Worm (Caenorhabditis elegans): Measurements from ENCODE around the gene algn-7.

Gene algn-7

DNA sequence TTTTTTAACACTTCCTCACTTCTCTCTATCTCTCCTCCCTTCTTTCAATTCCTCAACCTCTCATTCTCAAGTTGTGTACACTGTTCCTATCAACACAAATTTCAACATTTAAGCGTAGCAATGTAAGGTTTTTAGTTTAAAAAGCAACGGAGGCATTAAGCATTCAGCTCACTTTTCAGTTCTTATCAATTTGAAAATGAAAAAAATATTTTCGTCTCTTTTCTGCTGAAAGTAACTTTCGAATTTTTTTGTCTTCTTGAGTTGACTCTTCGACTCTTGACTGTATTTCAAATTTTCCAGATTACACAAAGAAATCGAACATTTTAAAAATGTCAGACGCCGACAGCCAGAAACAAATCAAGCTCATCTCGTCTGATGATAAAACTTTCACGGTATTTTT, 10.2 kb downstream of the algn-7 start, which contains the start of gene skr-4:
Gene skr-4 (plus strand): TSS at position 301 of the 400 bp plus-strand sequence.
- TF ChIP-seq ets-4 (GFP tag; optimal IDR thresholded peaks at IDR 0.05) = no peak
- no peak for TF ChIP-seq attf-3 (GFP tag; conservative IDR thresholded peaks at IDR 0.05)
- TF ChIP-seq cebp-1 (GFP tag; IDR thresholded peaks at IDR 0.05) = no peak
- no peak for TF ChIP-seq cebp-1 (tag; optimal IDR thresholded peaks at IDR 0.05)
- TF ChIP-seq Y67H2A.10 (GFP tag; conservative IDR thresholded peaks at IDR 0.05) = no peak
- TF ChIP-seq nfya-1 (tag; optimal IDR thresholded peaks at IDR 0.05; ENCODE audit: borderline replicate concordance, insufficient read depth) = no peak
- no peak for TF ChIP-seq K11D2.4 (GFP tag; IDR thresholded peaks at IDR 0.05)
- TF ChIP-seq attf-6 (GFP tag; IDR thresholded peaks at IDR 0.05) = no peak
- TF ChIP-seq athp-1 (tag; optimal IDR thresholded peaks at IDR 0.05) = no peak
- no peak for TF ChIP-seq lin-26 (GFP tag; IDR thresholded peaks at IDR 0.05)
- no peak for TF ChIP-seq snpc-4 (GFP tag; optimal IDR thresholded peaks at IDR 0.05)
- TF ChIP-seq snpc-4 (tag; optimal IDR thresholded peaks at IDR 0.05) = no peak
- TF ChIP-seq snpc-1.1 (tag; optimal IDR thresholded peaks at IDR 0.05; ENCODE audit: insufficient read depth) = no peak

DNA sequence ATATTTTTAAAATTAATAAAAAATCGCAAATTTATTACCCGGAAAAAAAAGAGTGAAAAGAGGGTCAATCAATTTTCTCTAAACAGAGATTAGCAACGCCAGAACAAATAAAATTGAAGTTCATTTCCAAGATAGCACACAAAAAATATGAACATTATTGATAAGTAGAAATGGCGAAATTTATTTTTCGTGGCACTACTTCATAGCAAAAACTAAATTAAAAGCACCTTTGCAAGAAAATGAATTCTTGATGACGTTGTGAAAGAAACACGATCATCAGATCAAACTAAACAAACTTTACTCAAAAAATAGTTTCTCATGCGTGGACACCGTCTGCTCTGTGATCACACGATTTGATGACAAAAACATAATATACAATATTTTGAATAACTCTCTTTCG, 11.5 kb downstream of the algn-7 start, which contains the start of gene Y60A3A.16:
Gene Y60A3A.16 (minus strand): TSS at position 101 of the 400 bp plus-strand sequence.
- TF ChIP-seq sea-2 (GFP tag; IDR thresholded peaks at IDR 0.05) (no peak), F37B4.10 (GFP tag; IDR thresholded peaks at IDR 0.05) (no peak), let-607 (tag; optimal IDR thresholded peaks at IDR 0.05) (no peak), bed-2 (GFP tag; IDR thresholded peaks at IDR 0.05) (no peak), mxl-1 (tag; optimal IDR thresholded peaks at IDR 0.05) (no peak), F57C9.4 (tag; optimal IDR thresholded peaks at IDR 0.05) (no peak)

DNA sequence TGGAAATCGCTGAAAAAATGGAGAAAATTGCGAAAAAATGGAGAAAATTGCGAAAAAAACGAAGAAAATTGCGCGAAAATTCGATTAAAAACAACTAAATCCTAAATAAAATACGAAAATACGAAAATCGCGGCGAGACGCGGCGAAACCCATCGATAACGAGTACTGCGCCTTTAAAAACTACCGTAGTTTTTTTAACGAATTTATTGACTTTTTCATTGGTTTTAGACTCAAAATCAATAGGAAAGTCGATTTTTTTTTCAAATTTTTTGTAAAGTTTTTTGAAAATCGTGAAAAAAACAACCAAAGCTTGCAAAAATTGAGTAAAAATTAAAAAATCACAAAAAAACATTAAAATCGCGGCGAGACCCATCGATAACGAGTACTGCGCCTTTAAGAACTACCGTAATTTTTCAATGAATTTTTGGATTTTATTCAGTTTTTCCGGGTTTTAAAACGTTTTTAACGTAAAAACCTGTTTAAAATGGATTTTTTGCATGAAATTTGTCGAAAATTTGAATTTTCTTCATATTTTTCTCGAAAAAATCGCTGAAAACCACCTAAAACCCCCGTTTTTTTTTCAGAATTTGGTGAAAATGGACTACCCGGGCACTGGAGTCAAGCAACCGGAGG, 18.0 kb downstream of the algn-7 start, which contains the start of the genes chk-2 and Y60A3A.19:
Gene chk-2 (minus strand): TSS at position 51 of the 633 bp plus-strand sequence.
Gene Y60A3A.19 (plus strand): TSS at position 583 of the 633 bp plus-strand sequence.
- TF ChIP-seq madf-6 (GFP tag; IDR thresholded peaks at IDR 0.05) (peak; percentile 89), unc-62 (GFP tag; optimal IDR thresholded peaks at IDR 0.05) (no peak), F33H1.4 (GFP tag; IDR thresholded peaks at IDR 0.05) (peak; percentile 89), efl-1 (GFP tag; optimal IDR thresholded peaks at IDR 0.05) (peak; percentile 69), ekl-4 (GFP tag; IDR thresholded peaks at IDR 0.05) (no peak), D2030.7 (GFP tag; IDR thresholded peaks at IDR 0.05) (peak; percentile 68; the same call in 1 of the 2 replicates), hsf-1 (GFP tag; IDR thresholded peaks at IDR 0.05) (0 out of 2 replicates have a peak, but pooled peaks have one; percentile 16), ztf-18 (tag; optimal IDR thresholded peaks at IDR 0.05) (no peak), rpc-1 (optimal IDR thresholded peaks at IDR 0.05) (no peak), rpc-1 (tag; optimal IDR thresholded peaks at IDR 0.05) (no peak), B0261.1 (tag; optimal IDR thresholded peaks at IDR 0.05) (no peak), die-1 (tag; optimal IDR thresholded peaks at IDR 0.05) (no peak), lin-54 (GFP tag; optimal IDR thresholded peaks at IDR 0.05) (peak; percentile 21), tlf-1 (GFP tag; optimal IDR thresholded peaks at IDR 0.05) (no peak), K11D2.4 (GFP tag; IDR thresholded peaks at IDR 0.05) (no peak), dox-1 (GFP tag; IDR thresholded peaks at IDR 0.05) (peak; percentile 31; the same call in 1 of the 2 replicates), aptf-2 (GFP tag; conservative IDR thresholded peaks at IDR 0.05) (no peak), egrh-3 (GFP tag; IDR thresholded peaks at IDR 0.05) (no peak), snpc-1.3 (tag; optimal IDR thresholded peaks at IDR 0.05; ENCODE audit: insufficient read depth) (peak; percentile 11), F10E7.11 (tag; optimal IDR thresholded peaks at IDR 0.05) (no peak), xnd-1 (tag; optimal IDR thresholded peaks at IDR 0.05) (peak; percentile 90), madf-8 (GFP tag; conservative IDR thresholded peaks at IDR 0.05) (peak; percentile 44; the same call in 1 of the 2 replicates), lsl-1 (GFP tag; optimal IDR thresholded peaks at IDR 0.05) (peak; percentile 94), nhr-179 (tag; optimal IDR thresholded peaks at IDR 0.05) (no peak), ceh-91 (GFP tag; IDR thresholded peaks at IDR 0.05) (peak; percentile 41; the same call in 1 of the 2 replicates), rcor-1 (GFP tag; IDR thresholded peaks at IDR 0.05) (0 out of 2 replicates have a peak, but pooled peaks have one; percentile 7), Y53F4B.3 (GFP tag; IDR thresholded peaks at IDR 0.05) (no peak), ceh-79 (tag; optimal IDR thresholded peaks at IDR 0.05) (no peak)
